Fruit fly (Drosophila melanogaster) Kc167 (cell line): Measurements from ENCODE around the gene FucTB.

Experiments used
- psq ChIP-seq: fragments of >200 bp; optimal IDR thresholded peaks from 2 replicates; lab custom pipeline; 2017; ENCODE audit warnings: missing external identifiers
- ttk ChIP-seq: sonication (Bioruptor generic); optimal IDR thresholded peaks from 2 replicates; lab custom pipeline; 2017; ENCODE audit warnings: missing external identifiers

DNA sequence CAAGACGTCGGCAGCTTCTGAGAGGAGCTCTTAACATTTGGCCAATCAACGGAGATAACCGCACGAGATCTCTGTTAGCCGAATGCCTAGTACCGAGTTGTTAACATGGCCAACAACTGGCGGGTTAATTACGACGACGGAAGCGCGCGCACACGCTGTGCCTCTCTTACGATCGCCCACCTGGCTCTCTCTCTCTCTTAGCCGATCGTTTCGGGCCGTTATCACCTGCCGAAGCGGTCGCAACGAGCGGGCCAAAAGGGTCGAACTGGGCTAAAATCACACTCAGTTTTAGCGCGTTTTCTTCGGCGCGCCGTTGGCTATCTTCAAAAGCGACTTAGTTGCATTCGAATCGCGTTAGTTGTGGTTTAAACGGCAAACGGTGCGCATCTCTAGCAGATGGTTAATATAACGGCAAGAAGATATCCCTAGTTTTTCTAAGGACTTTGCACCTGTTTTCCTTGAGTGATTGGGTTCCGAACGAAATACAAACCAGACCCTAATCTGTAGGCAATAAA, 14.6 kb downstream of the FucTB start, which contains the start of gene Mco1:
- TF ChIP-seq psq (no peak), ttk (lab: Kevin White, UChicago) (no peak)
